In the genomic region with DNA sequence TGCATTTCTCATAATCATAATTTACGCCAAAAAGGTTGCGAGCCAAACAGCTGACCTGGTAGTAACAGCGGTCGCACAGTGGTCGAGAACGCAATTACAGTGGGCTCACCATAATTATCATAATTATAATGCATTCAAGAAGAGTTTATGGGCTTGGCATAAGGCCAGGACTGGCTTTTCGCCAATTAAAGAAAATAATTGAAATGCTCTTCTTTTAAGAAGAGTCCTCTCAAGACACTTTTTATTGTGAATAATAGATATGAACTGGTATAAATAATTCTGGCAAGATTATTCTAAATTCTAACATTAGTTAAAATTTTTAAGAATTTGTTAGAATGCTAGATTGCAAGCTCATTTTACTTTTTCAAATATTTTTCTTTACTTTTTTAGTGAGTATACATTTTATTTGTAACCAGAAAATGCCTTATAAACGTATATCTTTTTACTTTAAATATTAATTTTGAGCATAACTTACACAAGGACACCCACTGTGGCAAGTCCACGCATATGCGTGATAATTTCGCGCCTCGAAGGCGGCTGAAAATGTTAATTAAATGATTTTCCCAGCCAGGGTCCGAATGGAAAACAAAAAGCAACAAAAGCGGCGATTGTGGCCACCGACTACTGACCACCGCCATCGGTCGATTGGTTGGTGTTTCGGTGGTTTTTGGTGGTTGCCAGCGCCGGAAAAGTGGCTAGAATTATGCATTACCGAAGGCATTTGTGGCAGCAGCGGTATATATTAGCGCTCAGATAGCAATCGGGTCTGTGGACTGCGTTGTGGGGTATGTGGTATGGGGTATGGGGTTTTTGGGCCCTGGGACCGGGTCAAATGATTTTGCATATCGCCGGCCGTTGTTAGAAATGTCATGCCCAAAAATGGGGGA, we compare ENCODE assay signal across 4 fruit fly cellular contexts.
TF ChIP-seq lines count a peak whose summit lies in the region.

No protein-coding gene starts in this region.

- TF ChIP-seq CTCF in whole organism, embryonic (GFP tag; optimal IDR thresholded peaks at IDR 0.05; lab: Kevin White, UChicago): no peak

TF ChIP-seq in whole organism, embryonic, 481 proteins besides CTCF, POLR2A, EP300 and RAD21 (continues in another document):
- TF ChIP-seq Atf-2 (GFP tag; optimal IDR thresholded peaks at IDR 0.05; lab: Kevin White, UChicago) (no peak), mld (GFP tag; IDR thresholded peaks at IDR 0.05; lab: Robert Waterston, UW; ENCODE audit: partially characterized antibody) (no peak), Ssrp (tag; optimal IDR thresholded peaks at IDR 0.05; lab: Kevin White, UChicago) (peak; percentile 27), CG10366 (GFP tag; IDR thresholded peaks at IDR 0.05; lab: Robert Waterston, UW) (no peak), GATAe (GFP tag; conservative IDR thresholded peaks at IDR 0.05; lab: Robert Waterston, UW) (no peak), fd3F (GFP tag; optimal IDR thresholded peaks at IDR 0.05; lab: Kevin White, UChicago) (no peak), ash1 (GFP tag; optimal IDR thresholded peaks at IDR 0.05; lab: Kevin White, UChicago) (no peak), CG1792 (GFP tag; optimal IDR thresholded peaks at IDR 0.05; lab: Kevin White, UChicago) (no peak), prd (optimal IDR thresholded peaks at IDR 0.05; lab: Kevin White, UChicago) (no peak), prd (GFP tag; IDR thresholded peaks at IDR 0.05; lab: Robert Waterston, UW) (peak; percentile 28; the same call in 1 of the 3 replicates), Sry-δ (GFP tag; optimal IDR thresholded peaks at IDR 0.05; lab: Kevin White, UChicago) (no peak), run (tag; optimal IDR thresholded peaks at IDR 0.05; lab: Kevin White, UChicago) (no peak), knrl (GFP tag; IDR thresholded peaks at IDR 0.05; lab: Robert Waterston, UW; ENCODE audit: partially characterized antibody) (no peak), CG10979 (tag; optimal IDR thresholded peaks at IDR 0.05; lab: Kevin White, UChicago) (peak; percentile 15), CG6765 (GFP tag; optimal IDR thresholded peaks at IDR 0.05; lab: Kevin White, UChicago) (no peak), Dll (GFP tag; IDR thresholded peaks at IDR 0.05; lab: Robert Waterston, UW; ENCODE audit: partially characterized antibody) (no peak), Ets65A (GFP tag; lab: Kevin White, UChicago) (peak; percentile 35), Hr39 (optimal IDR thresholded peaks at IDR 0.05; lab: Kevin White, UChicago) (no peak), maf-S (GFP tag; optimal IDR thresholded peaks at IDR 0.05; lab: Kevin White, UChicago) (no peak), CG7963 (GFP tag; IDR thresholded peaks at IDR 0.05; lab: Robert Waterston, UW; ENCODE audit: partially characterized antibody) (no peak)

TF ChIP-seq in whole organism, prepupa, 60 proteins besides CTCF, POLR2A, EP300 and RAD21:
- TF ChIP-seq OdsH (GFP tag; optimal IDR thresholded peaks at IDR 0.05; lab: Kevin White, UChicago) (peak; percentile 7), acj6 (GFP tag; optimal IDR thresholded peaks at IDR 0.05; lab: Kevin White, UChicago) (no peak), topi (GFP tag; optimal IDR thresholded peaks at IDR 0.05; lab: Kevin White, UChicago) (peak; percentile 18), svp (GFP tag; lab: Kevin White, UChicago) (peak; percentile 60), salr (GFP tag; optimal IDR thresholded peaks at IDR 0.05; lab: Kevin White, UChicago) (peak in 1 of 2 experiments; percentile 27), Eip78C (GFP tag; lab: Kevin White, UChicago) (peak; percentile 66), CG15336 (GFP tag; IDR thresholded peaks at IDR 0.05; lab: Robert Waterston, UW) (no peak), cyc (GFP tag; optimal IDR thresholded peaks at IDR 0.05; lab: Kevin White, UChicago) (peak; percentile 18), dac (GFP tag; optimal IDR thresholded peaks at IDR 0.05; lab: Kevin White, UChicago) (no peak), lz (GFP tag; optimal IDR thresholded peaks at IDR 0.05; lab: Kevin White, UChicago) (no peak), Hr39 (GFP tag; optimal IDR thresholded peaks at IDR 0.05; lab: Kevin White, UChicago) (peak; percentile 3), CG32006 (GFP tag; optimal IDR thresholded peaks at IDR 0.05; lab: Kevin White, UChicago) (peak; percentile 44), CG3919 (GFP tag; optimal IDR thresholded peaks at IDR 0.05; lab: Kevin White, UChicago) (peak; percentile 17), Hr4 (GFP tag; optimal IDR thresholded peaks at IDR 0.05; lab: Kevin White, UChicago) (peak; percentile 2), pdm3 (GFP tag; optimal IDR thresholded peaks at IDR 0.05; lab: Kevin White, UChicago) (peak; percentile 24), CG6163 (GFP tag; IDR thresholded peaks at IDR 0.05; lab: Robert Waterston, UW) (no peak), Sox14 (GFP tag; optimal IDR thresholded peaks at IDR 0.05; lab: Kevin White, UChicago) (no peak), esn (GFP tag; optimal IDR thresholded peaks at IDR 0.05; lab: Kevin White, UChicago) (peak; percentile 18), Lpt (GFP tag; optimal IDR thresholded peaks at IDR 0.05; lab: Kevin White, UChicago) (no peak)

TF ChIP-seq in whole organism, pupa, 21 proteins besides CTCF, POLR2A, EP300 and RAD21:
- TF ChIP-seq CG9948 (tag; optimal IDR thresholded peaks at IDR 0.05; lab: Kevin White, UChicago) (peak; percentile 10), CG14655 (GFP tag; optimal IDR thresholded peaks at IDR 0.05; lab: Kevin White, UChicago) (no peak), Pif1A (GFP tag; optimal IDR thresholded peaks at IDR 0.05; lab: Kevin White, UChicago) (peak; percentile 19)

TF ChIP-seq in whole organism, wandering third instar larva, 38 proteins besides CTCF, POLR2A, EP300 and RAD21:
- TF ChIP-seq Sp1 (GFP tag; optimal IDR thresholded peaks at IDR 0.05; lab: Kevin White, UChicago): no peak
- TF ChIP-seq CG9705 (GFP tag; optimal IDR thresholded peaks at IDR 0.05; lab: Kevin White, UChicago): no peak
- peak; percentile 3 for TF ChIP-seq woc (GFP tag; optimal IDR thresholded peaks at IDR 0.05; lab: Kevin White, UChicago)
